Fruit fly (Drosophila melanogaster) whole organism, adult: ENCODE results near the gene CG10516.

ENCODE experiments used
- Crg-1 ChIP-seq: fragments of 200-800 bp; sonication (Bioruptor generic); optimal IDR thresholded peaks from 2 replicates; lab custom pipeline; 2016; ENCODE audit warnings: missing biosample characterization, missing genetic modification characterization
- tj ChIP-seq: fragments of 200-800 bp; sonication (Bioruptor generic); optimal IDR thresholded peaks from 3 replicates; lab custom pipeline; 2017; ENCODE audit warnings: missing biosample characterization, mild to moderate bottlenecking, missing genetic modification characterization, moderate library complexity

- TF ChIP-seq Crg-1 (peak; percentile 95), tj (peak; percentile 43)
These were observed 11.5 kb upstream of the CG10516 start, which contains the start of gene elgi for dm6 chr3L:15956448-15957010.
